Fruit fly (Drosophila melanogaster) whole organism, embryonic: ENCODE data around the gene Or65a.

Source experiments
- Oaz ChIP-seq: fragments of 200-800 bp; sonication (Bioruptor generic); IDR thresholded peaks from 2 replicates; pipeline ENCODE4 v1.3.6; 2022; ENCODE audit warnings: missing biosample characterization, missing genetic modification characterization
- Side ChIP-seq: fragments of 200-800 bp; sonication (Bioruptor generic); optimal IDR thresholded peaks from 2 replicates; lab custom pipeline; 2016; ENCODE audit warnings: missing biosample characterization, missing genetic modification characterization
- al ChIP-seq: fragments of 200-800 bp; sonication (Bioruptor generic); IDR thresholded peaks from 2 replicates; pipeline ENCODE4 v1.3.6; 2022; ENCODE audit warnings: missing biosample characterization, missing genetic modification characterization
- en ChIP-seq: fragments of 200-800 bp; sonication (Bioruptor generic); optimal IDR thresholded peaks from 2 replicates; lab custom pipeline; 2016; ENCODE audit warnings: missing biosample characterization, missing genetic modification characterization
- grn ChIP-seq: fragments of 200-800 bp; sonication (Bioruptor generic); optimal IDR thresholded peaks from 3 replicates; lab custom pipeline; 2017; ENCODE audit warnings: missing biosample characterization, missing genetic modification characterization
- gsb ChIP-seq: fragments of 200-800 bp; sonication (Bioruptor generic); IDR thresholded peaks from 2 replicates; pipeline ENCODE4 v1.3.6; 2022; ENCODE audit warnings: missing biosample characterization, missing genetic modification characterization
- sc ChIP-seq, 3 experiments: fragments of >200 bp in 2 of 3; fragments of 200-800 bp in 1 of 3; sonication (Bioruptor generic) in 1 of 3; optimal IDR thresholded peaks; 2 replicates in 2 of 3; 3 replicates in 1 of 3; lab custom pipeline; 2017; ENCODE audit warnings: mild to moderate bottlenecking in 1 of 3, missing biosample characterization in 1 of 3, missing genetic modification characterization in 1 of 3, missing genetic modification reagents in 1 of 3
- sens ChIP-seq: fragments of 200-800 bp; sonication (Bioruptor generic); peaks from one replicate; lab custom pipeline; 2016; ENCODE audit warnings: missing biosample characterization, missing genetic modification characterization
- slou ChIP-seq: fragments of 200-800 bp; sonication (Bioruptor generic); optimal IDR thresholded peaks from 3 replicates; lab custom pipeline; 2016; ENCODE audit warnings: missing biosample characterization, missing genetic modification characterization

- no peak for TF ChIP-seq al
- TF ChIP-seq sc (optimal IDR thresholded peaks at IDR 0.05; lab: Kevin White, UChicago), result no peak
- no peak for TF ChIP-seq sc (GFP tag; optimal IDR thresholded peaks at IDR 0.05; lab: Kevin White, UChicago)
- no peak for TF ChIP-seq grn (GFP tag; lab: Kevin White, UChicago)
- TF ChIP-seq Side, result no peak
- no peak for TF ChIP-seq Oaz (GFP tag; lab: Robert Waterston, UW)
- TF ChIP-seq slou (GFP tag; lab: Kevin White, UChicago), result no peak
- TF ChIP-seq sens (GFP tag; lab: Kevin White, UChicago), result no peak
- TF ChIP-seq gsb (GFP tag; lab: Robert Waterston, UW), result no peak
- TF ChIP-seq en (GFP tag; lab: Kevin White, UChicago), result no peak
Observed at dm6 chr3L:6317494-6317893, 2.9 kb upstream of the Or65a start.
